Worm (Caenorhabditis elegans) whole organism, L2 larva: ENCODE measurements around the gene srj-15.

ENCODE experiments used
- C34F6.9 ChIP-seq: fragments of 150-350 bp; optimal IDR thresholded peaks from 2 replicates; lab custom pipeline; 2014; ENCODE audit warnings: missing biosample characterization, missing genetic modification characterization
- F13H6.1 ChIP-seq: sonication (generic microtip); optimal IDR thresholded peaks from 2 replicates; lab custom pipeline; 2016; ENCODE audit warnings: missing genetic modification characterization, missing compliant biosample characterization
- R02D3.7 ChIP-seq: fragments of 150-350 bp; optimal IDR thresholded peaks from 2 replicates; lab custom pipeline; 2014; ENCODE audit warnings: missing biosample characterization, missing genetic modification characterization
- Y55F3AM.14 ChIP-seq: fragments of 200-800 bp; sonication (Bioruptor generic); optimal IDR thresholded peaks from 2 replicates; lab custom pipeline; 2018; ENCODE audit warnings: mild to moderate bottlenecking, missing genetic modification characterization, missing compliant biosample characterization
- ZK546.5 ChIP-seq: sonication (generic microtip); optimal IDR thresholded peaks from 2 replicates; lab custom pipeline; 2017; ENCODE audit warnings: missing biosample characterization, missing genetic modification characterization
- aly-2 ChIP-seq: fragments of 150-350 bp; optimal IDR thresholded peaks from 2 replicates; lab custom pipeline; 2014; ENCODE audit warnings: missing biosample characterization, missing genetic modification characterization
- ama-1 ChIP-seq: fragments of 150-350 bp; optimal IDR thresholded peaks from 2 replicates; lab custom pipeline; 2018; ENCODE audit warnings: inconsistent platforms
- blmp-1 ChIP-seq: sonication (generic microtip); optimal IDR thresholded peaks from 2 replicates; lab custom pipeline; 2017; ENCODE audit warnings: missing genetic modification characterization, mild to moderate bottlenecking, missing compliant biosample characterization, antibody characterized with exemption, moderate library complexity; ENCODE audit not compliant: insufficient read depth
- ceh-16 ChIP-seq: fragments of 150-350 bp; optimal IDR thresholded peaks from 2 replicates; lab custom pipeline; 2014; ENCODE audit warnings: missing biosample characterization, missing genetic modification characterization
- ceh-82 ChIP-seq: fragments of 150-350 bp; optimal IDR thresholded peaks from 2 replicates; lab custom pipeline; 2014; ENCODE audit warnings: missing biosample characterization, missing genetic modification characterization
- crh-2 ChIP-seq: sonication (generic microtip); optimal IDR thresholded peaks from 2 replicates; lab custom pipeline; 2017; ENCODE audit warnings: missing biosample characterization, missing genetic modification characterization
- dmd-4 ChIP-seq: sonication (generic microtip); optimal IDR thresholded peaks from 2 replicates; lab custom pipeline; 2017; ENCODE audit warnings: missing biosample characterization, missing genetic modification characterization
- egl-27 ChIP-seq: sonication (generic microtip); optimal IDR thresholded peaks from 3 replicates; lab custom pipeline; 2017; ENCODE audit warnings: missing biosample characterization, missing genetic modification reagents, missing genetic modification characterization
- elt-1 ChIP-seq: fragments of 150-350 bp; optimal IDR thresholded peaks from 2 replicates; lab custom pipeline; 2014; ENCODE audit warnings: missing biosample characterization, missing genetic modification characterization
- elt-3 ChIP-seq: sonication (generic microtip); optimal IDR thresholded peaks from 2 replicates; lab custom pipeline; 2017; ENCODE audit warnings: missing biosample characterization, missing genetic modification characterization
- fos-1 ChIP-seq: fragments of 150-350 bp; optimal IDR thresholded peaks from 2 replicates; lab custom pipeline; 2014; ENCODE audit warnings: missing biosample characterization, missing genetic modification characterization
- gmeb-1 ChIP-seq: fragments of 150-350 bp; optimal IDR thresholded peaks from 2 replicates; lab custom pipeline; 2014; ENCODE audit warnings: missing biosample characterization, missing genetic modification characterization
- lin-11 ChIP-seq: fragments of 150-350 bp; sonication (generic microtip); optimal IDR thresholded peaks from 2 replicates; lab custom pipeline; 2014; ENCODE audit warnings: missing biosample characterization, missing genetic modification characterization, inconsistent platforms, mixed read lengths
- lsy-2 ChIP-seq, 2 experiments: fragments of 150-350 bp in 1 of 2; sonication (generic microtip) in 1 of 2; optimal IDR thresholded peaks; 2 replicates each; lab custom pipeline; 2014 to 2017; ENCODE audit warnings: missing biosample characterization in 2 of 2, missing genetic modification characterization in 2 of 2
- mab-5 ChIP-seq: fragments of 150-350 bp; optimal IDR thresholded peaks from 2 replicates; lab custom pipeline; 2014; ENCODE audit warnings: missing biosample characterization, missing genetic modification characterization
- mbf-1 ChIP-seq: sonication (generic microtip); optimal IDR thresholded peaks from 2 replicates; lab custom pipeline; 2017; ENCODE audit warnings: missing biosample characterization, missing genetic modification characterization
- nhr-10 ChIP-seq: sonication (generic microtip); optimal IDR thresholded peaks from 2 replicates; lab custom pipeline; 2017; ENCODE audit warnings: missing biosample characterization, missing genetic modification characterization
- nhr-12 ChIP-seq: fragments of 150-350 bp; optimal IDR thresholded peaks from 2 replicates; lab custom pipeline; 2014; ENCODE audit warnings: missing biosample characterization, missing genetic modification characterization
- nhr-21 ChIP-seq: fragments of 150-350 bp; optimal IDR thresholded peaks from 2 replicates; lab custom pipeline; 2014; ENCODE audit warnings: missing biosample characterization, missing genetic modification characterization
- nhr-23 ChIP-seq: fragments of 150-350 bp; optimal IDR thresholded peaks from 2 replicates; lab custom pipeline; 2014; ENCODE audit warnings: missing biosample characterization, missing genetic modification reagents, missing genetic modification characterization
- nhr-237 ChIP-seq: fragments of 150-350 bp; optimal IDR thresholded peaks from 2 replicates; lab custom pipeline; 2014; ENCODE audit warnings: missing biosample characterization, missing genetic modification characterization
- nhr-25 ChIP-seq: fragments of 150-350 bp; sonication (generic microtip); optimal IDR thresholded peaks from 3 replicates; lab custom pipeline; 2014; ENCODE audit warnings: missing biosample characterization, missing genetic modification characterization
- nhr-6 ChIP-seq: fragments of 150-350 bp; optimal IDR thresholded peaks from 2 replicates; lab custom pipeline; 2014; ENCODE audit warnings: missing biosample characterization, missing genetic modification characterization
- sem-4 ChIP-seq: fragments of 150-350 bp; optimal IDR thresholded peaks from 2 replicates; lab custom pipeline; 2014; ENCODE audit warnings: missing biosample characterization, missing genetic modification reagents, missing genetic modification characterization
- skn-1 ChIP-seq: sonication (generic microtip); optimal IDR thresholded peaks from 2 replicates; lab custom pipeline; 2017; ENCODE audit warnings: missing biosample characterization, missing genetic modification characterization
- sma-3 ChIP-seq: sonication (generic microtip); optimal IDR thresholded peaks from 2 replicates; lab custom pipeline; 2016; ENCODE audit warnings: missing genetic modification reagents, missing genetic modification characterization, missing compliant biosample characterization
- sma-9 ChIP-seq, 2 experiments: fragments of 150-350 bp in 1 of 2; sonication (generic microtip) in 1 of 2; optimal IDR thresholded peaks; 2 replicates each; lab custom pipeline; 2014 to 2016; ENCODE audit warnings: missing genetic modification characterization in 2 of 2, mild to moderate bottlenecking in 1 of 2, missing biosample characterization in 1 of 2, missing compliant biosample characterization in 1 of 2, missing genetic modification reagents in 1 of 2, moderate library complexity in 1 of 2
- unc-39 ChIP-seq: fragments of 150-350 bp; optimal IDR thresholded peaks from 2 replicates; lab custom pipeline; 2014; ENCODE audit warnings: missing biosample characterization, missing genetic modification characterization
- unc-62 ChIP-seq: fragments of 150-350 bp; optimal IDR thresholded peaks from 2 replicates; lab custom pipeline; 2014; ENCODE audit warnings: missing biosample characterization, missing genetic modification reagents, missing genetic modification characterization
- zag-1 ChIP-seq: fragments of 150-350 bp; optimal IDR thresholded peaks from 2 replicates; lab custom pipeline; 2014; ENCODE audit warnings: missing biosample characterization, missing genetic modification characterization
- ztf-11 ChIP-seq: sonication (generic microtip); optimal IDR thresholded peaks from 2 replicates; lab custom pipeline; 2017; ENCODE audit warnings: missing biosample characterization, missing genetic modification characterization
- ztf-4 ChIP-seq: fragments of 150-350 bp; optimal IDR thresholded peaks from 2 replicates; lab custom pipeline; 2014; ENCODE audit warnings: missing biosample characterization, missing genetic modification characterization

The srj-15 gene

DNA sequence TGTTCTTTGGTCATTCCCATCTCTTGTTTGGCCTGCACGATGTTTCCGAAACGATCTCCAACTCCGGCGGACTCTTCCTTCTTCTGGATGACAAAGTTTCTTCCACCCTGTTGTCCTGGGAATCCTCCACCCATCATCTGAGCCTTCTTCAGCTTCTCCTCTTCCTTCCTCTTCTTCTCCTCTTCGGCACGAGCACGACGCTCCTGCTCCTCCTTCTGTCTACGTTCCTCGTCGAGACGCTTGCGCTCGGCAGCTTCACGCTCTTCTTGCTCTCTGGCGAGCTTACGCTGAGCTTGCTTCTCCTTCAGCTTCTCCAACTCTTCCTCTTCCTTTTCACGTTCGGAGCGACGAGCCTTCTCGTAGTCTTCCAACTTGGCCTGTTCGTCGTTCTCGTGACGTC lies 26.7 kb upstream of the srj-15 start:
- TF ChIP-seq R02D3.7 (tag; lab: Kevin White, UChicago) (no peak), zag-1 (tag; lab: Kevin White, UChicago) (no peak), C34F6.9 (tag; lab: Kevin White, UChicago) (no peak), blmp-1 (no peak), nhr-12 (no peak), ceh-82 (no peak), elt-1 (no peak), nhr-237 (no peak), nhr-21 (tag; lab: Kevin White, UChicago) (no peak), lin-11 (tag; lab: Kevin White, UChicago) (no peak), aly-2 (tag; lab: Kevin White, UChicago) (no peak)

- TF ChIP-seq ceh-16 (tag; lab: Kevin White, UChicago) (no peak), egl-27 (tag; lab: Kevin White, UChicago) (no peak), skn-1 (tag; lab: Kevin White, UChicago) (peak; percentile 6), nhr-237 (no peak), nhr-6 (no peak), crh-2 (tag; lab: Kevin White, UChicago) (peak; percentile 49), nhr-25 (tag; lab: Kevin White, UChicago) (no peak), ztf-4 (tag; lab: Kevin White, UChicago) (no peak), fos-1 (tag; lab: Kevin White, UChicago) (peak; percentile 58), blmp-1 (no peak), elt-1 (no peak), sem-4 (no peak), unc-62 (GFP tag; lab: Kevin White, UChicago) (no peak), nhr-10 (tag; lab: Kevin White, UChicago) (no peak), aly-2 (tag; lab: Kevin White, UChicago) (no peak), dmd-4 (no peak), unc-39 (tag; lab: Kevin White, UChicago) (no peak)
These were observed 24.5 kb upstream of the srj-15 start for ce11 chrV:1989220-1989619.

DNA sequence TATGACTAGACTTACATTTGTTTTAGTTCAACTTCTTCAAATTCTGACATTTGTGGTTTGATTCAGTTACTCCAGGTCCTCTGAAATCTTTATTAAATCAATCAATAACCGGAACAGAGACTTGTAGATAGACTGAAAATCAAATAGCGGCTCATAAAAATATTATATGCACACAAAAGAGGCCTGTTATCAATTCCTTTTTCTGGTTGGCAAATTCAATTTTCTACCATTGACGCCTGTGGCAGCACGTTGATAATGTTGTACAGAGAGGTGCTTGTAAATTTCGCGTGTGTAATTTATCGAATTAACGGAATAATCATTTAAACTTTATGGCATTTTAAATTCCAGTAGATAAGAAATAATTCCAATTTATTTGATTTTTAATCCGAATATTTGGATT lies 22.2 kb upstream of the srj-15 start, which contains the start of gene T08B1.1:
Gene T08B1.1 (minus strand): TSS at position 92 of the 400 bp plus-strand sequence.
- TF ChIP-seq ztf-4 (tag; lab: Kevin White, UChicago) (no peak), nhr-10 (tag; lab: Kevin White, UChicago) (no peak), lsy-2 (tag; optimal IDR thresholded peaks at IDR 0.05; lab: Kevin White, UChicago) (no peak), Y55F3AM.14 (no peak), elt-3 (tag; lab: Kevin White, UChicago) (no peak), nhr-6 (no peak), fos-1 (tag; lab: Kevin White, UChicago) (peak; percentile 55), crh-2 (tag; lab: Kevin White, UChicago) (peak; percentile 27), mab-5 (tag; lab: Kevin White, UChicago) (no peak), nhr-23 (no peak), C34F6.9 (tag; lab: Kevin White, UChicago) (no peak)
- TF ChIP-seq, all 48 proteins: peak for 2

ce11 chrV:1978968-1979367 lies 14.3 kb upstream of the srj-15 start, which contains the start of gene T08B1.4:
TSS of gene T08B1.4 (plus strand) at chrV:1979268.
- no peak for TF ChIP-seq gmeb-1 (tag; lab: Kevin White, UChicago)

ce11 chrV:1975049-1975448 lies 10.3 kb upstream of the srj-15 start, which contains the start of gene fbxa-201:
TSS of gene fbxa-201 (plus strand) at chrV:1975349.
- no peak for TF ChIP-seq fos-1 (tag; lab: Kevin White, UChicago)
- TF ChIP-seq elt-3 (tag; lab: Kevin White, UChicago) = no peak
- TF ChIP-seq nhr-6 = no peak
- no peak for TF ChIP-seq gmeb-1 (tag; lab: Kevin White, UChicago)
- no peak for TF ChIP-seq ama-1 (lab: Kevin White, UChicago)
- TF ChIP-seq ceh-82 = no peak
- TF ChIP-seq sem-4 = no peak
- TF ChIP-seq Y55F3AM.14 = no peak

DNA sequence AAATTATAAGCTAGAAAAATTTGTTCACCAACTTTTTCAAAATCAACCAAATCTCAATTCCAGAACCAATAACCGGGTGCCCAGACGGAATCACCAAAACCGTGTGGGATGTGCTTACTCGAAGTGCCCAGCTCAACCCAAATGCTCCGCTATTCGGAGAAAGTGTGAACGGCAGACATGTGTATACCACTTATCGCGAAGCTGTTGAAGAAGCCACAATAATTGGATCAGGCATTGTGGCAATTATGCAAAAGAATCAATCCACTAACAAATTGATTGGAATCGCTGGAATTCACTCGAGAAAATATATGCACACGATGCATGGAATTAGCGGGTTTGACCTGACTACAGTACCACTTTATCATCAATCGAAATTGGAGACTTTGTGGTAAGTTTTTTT lies 5.0 kb upstream of the srj-15 start:
- no peak for TF ChIP-seq nhr-237
- no peak for TF ChIP-seq elt-3 (tag; lab: Kevin White, UChicago)
- TF ChIP-seq sma-9 (GFP tag; optimal IDR thresholded peaks at IDR 0.05; lab: Kevin White, UChicago) = no peak
- TF ChIP-seq sma-9 (tag; optimal IDR thresholded peaks at IDR 0.05; lab: Kevin White, UChicago) = no peak
- no peak for TF ChIP-seq skn-1 (tag; lab: Kevin White, UChicago)
- TF ChIP-seq lsy-2 (tag; optimal IDR thresholded peaks at IDR 0.05; lab: Kevin White, UChicago) = no peak
- no peak for TF ChIP-seq F13H6.1 (tag; lab: Kevin White, UChicago)
- no peak for TF ChIP-seq zag-1 (tag; lab: Kevin White, UChicago)
- TF ChIP-seq gmeb-1 (tag; lab: Kevin White, UChicago) = no peak
- no peak for TF ChIP-seq ceh-82
- TF ChIP-seq egl-27 (tag; lab: Kevin White, UChicago) = no peak
- no peak for TF ChIP-seq fos-1 (tag; lab: Kevin White, UChicago)
- no peak for TF ChIP-seq ztf-11 (tag; lab: Kevin White, UChicago)
- no peak for TF ChIP-seq sma-3 (GFP tag; lab: Kevin White, UChicago)
- TF ChIP-seq ZK546.5 = no peak
- no peak for TF ChIP-seq mbf-1 (tag; lab: Kevin White, UChicago)
- TF ChIP-seq crh-2 (tag; lab: Kevin White, UChicago) = no peak
- TF ChIP-seq C34F6.9 (tag; lab: Kevin White, UChicago) = no peak
- no peak for TF ChIP-seq unc-39 (tag; lab: Kevin White, UChicago)
- TF ChIP-seq nhr-23 = no peak
